Worm (Caenorhabditis elegans): Measurements from ENCODE around the gene srg-47.

DNA sequence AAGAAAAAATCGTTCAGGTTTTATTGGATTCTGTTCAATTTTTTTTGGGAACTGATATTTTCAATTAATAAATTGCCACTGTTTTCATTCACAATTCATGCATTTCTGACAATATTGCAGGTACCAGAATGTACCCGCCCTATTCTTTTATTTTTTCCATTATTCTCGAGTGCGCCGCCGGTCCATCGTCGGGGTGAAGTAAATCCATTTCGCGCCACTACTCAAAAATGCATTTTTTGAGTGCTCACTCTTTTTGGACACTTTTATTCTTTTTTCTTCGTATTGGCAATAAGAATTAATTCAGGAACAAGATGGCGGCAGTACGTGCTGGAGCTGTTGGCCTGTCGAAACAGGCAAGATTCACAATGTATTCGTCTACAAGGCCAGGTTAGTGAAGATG is 25.3 kb downstream of the srg-47 start, which contains the start of gene kcnl-4:
- TF ChIP-seq flt-1 (GFP tag; IDR thresholded peaks at IDR 0.05) (no peak), klf-2 (GFP tag; conservative IDR thresholded peaks at IDR 0.05) (no peak), ztf-29 (GFP tag; IDR thresholded peaks at IDR 0.05) (no peak), ref-1 (GFP tag; conservative IDR thresholded peaks at IDR 0.05) (no peak), tab-1 (GFP tag; IDR thresholded peaks at IDR 0.05) (no peak), ztf-23 (GFP tag; IDR thresholded peaks at IDR 0.05) (no peak), med-1 (GFP tag; optimal IDR thresholded peaks at IDR 0.05; ENCODE audit: insufficient read depth) (no peak), T22C8.4 (GFP tag; IDR thresholded peaks at IDR 0.05) (no peak), cog-1 (tag; optimal IDR thresholded peaks at IDR 0.05) (no peak)
